Worm (Caenorhabditis elegans) whole organism, young adult: Measurements from ENCODE around the gene B0244.4.
A peak's percentile ranks its signal among the peaks of the same experiment; 100 is the strongest.

ENCODE experiments used
- B0019.2 ChIP-seq: fragments of 200-800 bp; sonication (Bioruptor generic); conservative IDR thresholded peaks from 2 replicates; pipeline ENCODE4 v1.3.6; 2022; ENCODE audit warnings: missing genetic modification reagents, missing genetic modification characterization, missing compliant biosample characterization
- B0035.1 ChIP-seq: sonication (generic microtip); optimal IDR thresholded peaks from 2 replicates; lab custom pipeline; 2016; ENCODE audit warnings: missing genetic modification characterization, mild to moderate bottlenecking, missing compliant biosample characterization, missing genotype, missing genetic modification reagents
- B0336.3 ChIP-seq: fragments of 200-800 bp; sonication (Bioruptor generic); IDR thresholded peaks from 2 replicates; pipeline ENCODE4 v1.3.6; 2022; ENCODE audit warnings: missing genetic modification characterization, missing compliant biosample characterization
- C17E4.6 ChIP-seq: fragments of 200-800 bp; sonication (Bioruptor generic); IDR thresholded peaks from 2 replicates; pipeline ENCODE4 v1.3.6; 2022; ENCODE audit warnings: missing genetic modification reagents, missing genetic modification characterization, missing compliant biosample characterization
- F22D6.2 ChIP-seq: sonication (generic microtip); optimal IDR thresholded peaks from 2 replicates; lab custom pipeline; 2016; ENCODE audit warnings: mild to moderate bottlenecking, missing genetic modification characterization, missing compliant biosample characterization
- F23B12.7 ChIP-seq: sonication (generic microtip); optimal IDR thresholded peaks from 2 replicates; lab custom pipeline; 2017; ENCODE audit warnings: missing genetic modification characterization, mild to moderate bottlenecking, missing compliant biosample characterization, antibody characterized with exemption, moderate library complexity; ENCODE audit not compliant: insufficient read depth
- F39B2.1 ChIP-seq: fragments of 200-800 bp; sonication (Bioruptor generic); IDR thresholded peaks from 2 replicates; pipeline ENCODE4 v1.3.6; 2022; ENCODE audit warnings: missing genetic modification reagents, missing genetic modification characterization, missing compliant biosample characterization
- F57A8.1 ChIP-seq: fragments of 200-800 bp; sonication (Bioruptor generic); optimal IDR thresholded peaks from 2 replicates; lab custom pipeline; 2018; ENCODE audit warnings: mild to moderate bottlenecking, missing genetic modification characterization, moderate library complexity, missing compliant biosample characterization
- K11D2.4 ChIP-seq: fragments of 200-800 bp; sonication (Bioruptor generic); IDR thresholded peaks from 2 replicates; pipeline ENCODE4 v1.3.6; 2022; ENCODE audit warnings: missing genetic modification reagents, missing genetic modification characterization, missing compliant biosample characterization
- K12H6.12 ChIP-seq: fragments of 200-800 bp; sonication (Bioruptor generic); optimal IDR thresholded peaks from 2 replicates; lab custom pipeline; 2018; ENCODE audit warnings: mild to moderate bottlenecking, missing genetic modification characterization, missing compliant biosample characterization
- T07F8.4 ChIP-seq: sonication (generic microtip); optimal IDR thresholded peaks from 2 replicates; lab custom pipeline; 2016; ENCODE audit warnings: mild to moderate bottlenecking, missing genetic modification characterization, moderate library complexity, missing compliant biosample characterization
- Y79H2A.3 ChIP-seq: fragments of 200-800 bp; sonication (Bioruptor generic); conservative IDR thresholded peaks from 2 replicates; pipeline ENCODE4 v1.3.6; 2022; ENCODE audit warnings: missing genetic modification reagents, missing genetic modification characterization, missing compliant biosample characterization
- Y95B8A.8 ChIP-seq: fragments of 200-800 bp; sonication (Bioruptor generic); IDR thresholded peaks from 2 replicates; pipeline ENCODE4 v1.3.6; 2022; ENCODE audit warnings: missing genetic modification reagents, missing genetic modification characterization, missing compliant biosample characterization
- aptf-3 ChIP-seq: fragments of 200-800 bp; sonication (Bioruptor generic); IDR thresholded peaks from 2 replicates; pipeline ENCODE4 v1.3.6; 2022; ENCODE audit warnings: missing genetic modification characterization, missing compliant biosample characterization
- athp-1 ChIP-seq: sonication (generic microtip); optimal IDR thresholded peaks from 2 replicates; lab custom pipeline; 2017; ENCODE audit warnings: mild to moderate bottlenecking, missing genetic modification characterization, missing compliant biosample characterization
- attf-3 ChIP-seq: fragments of 200-800 bp; sonication (Bioruptor generic); conservative IDR thresholded peaks from 2 replicates; pipeline ENCODE4 v1.3.6; 2022; ENCODE audit warnings: missing genetic modification reagents, missing genetic modification characterization, missing compliant biosample characterization
- attf-5 ChIP-seq: fragments of 200-800 bp; sonication (Bioruptor generic); optimal IDR thresholded peaks from 2 replicates; lab custom pipeline; 2018; ENCODE audit warnings: mild to moderate bottlenecking, missing genetic modification characterization, missing compliant biosample characterization
- bed-1 ChIP-seq: fragments of 200-800 bp; sonication (Bioruptor generic); IDR thresholded peaks from 2 replicates; pipeline ENCODE4 v1.3.6; 2022; ENCODE audit warnings: missing genetic modification reagents, missing genetic modification characterization, missing compliant biosample characterization
- ceh-100 ChIP-seq: fragments of 200-800 bp; sonication (Bioruptor generic); IDR thresholded peaks from 2 replicates; pipeline ENCODE4 v1.3.6; 2022; ENCODE audit warnings: missing genetic modification reagents, missing genetic modification characterization, missing compliant biosample characterization
- ceh-58 ChIP-seq: fragments of 200-800 bp; sonication (Bioruptor generic); IDR thresholded peaks from 2 replicates; pipeline ENCODE4 v1.3.6; 2022; ENCODE audit warnings: missing genetic modification characterization, missing compliant biosample characterization
- ceh-79 ChIP-seq: sonication (generic microtip); optimal IDR thresholded peaks from 2 replicates; lab custom pipeline; 2017; ENCODE audit warnings: mild to moderate bottlenecking, missing genetic modification characterization, missing compliant biosample characterization
- dpff-1 ChIP-seq: sonication (generic microtip); optimal IDR thresholded peaks from 2 replicates; lab custom pipeline; 2017; ENCODE audit warnings: mild to moderate bottlenecking, missing genetic modification characterization, missing compliant biosample characterization
- egrh-3 ChIP-seq: fragments of 200-800 bp; sonication (Bioruptor generic); IDR thresholded peaks from 2 replicates; pipeline ENCODE4 v1.3.6; 2022; ENCODE audit warnings: missing genetic modification reagents, missing genetic modification characterization, missing compliant biosample characterization
- hmg-1.2 ChIP-seq: fragments of 200-800 bp; sonication (Bioruptor generic); IDR thresholded peaks from 2 replicates; pipeline ENCODE4 v1.3.6; 2022; ENCODE audit warnings: missing genetic modification reagents, missing genetic modification characterization, missing compliant biosample characterization
- hsf-1 ChIP-seq: fragments of 200-800 bp; sonication (Bioruptor generic); IDR thresholded peaks from 2 replicates; pipeline ENCODE4 v1.3.6; 2022; ENCODE audit warnings: missing genetic modification reagents, missing genetic modification characterization, missing compliant biosample characterization
- lag-1 ChIP-seq: fragments of 200-800 bp; sonication (Bioruptor generic); IDR thresholded peaks from 2 replicates; pipeline ENCODE4 v1.3.6; 2022; ENCODE audit warnings: missing genetic modification reagents, missing genetic modification characterization, missing compliant biosample characterization
- let-607 ChIP-seq, 2 experiments: fragments of 200-800 bp in 1 of 2; sonication (Bioruptor generic) in 1 of 2; sonication (generic microtip) in 1 of 2; optimal IDR thresholded peaks; 2 replicates each; lab custom pipeline; 2016 to 2018; ENCODE audit warnings: mild to moderate bottlenecking in 2 of 2, missing compliant biosample characterization in 2 of 2, missing genetic modification characterization in 2 of 2, moderate library complexity in 2 of 2, missing genotype in 1 of 2
- lin-54 ChIP-seq: fragments of 200-800 bp; sonication (Bioruptor generic); optimal IDR thresholded peaks from 2 replicates; lab custom pipeline; 2018; ENCODE audit warnings: mild to moderate bottlenecking, missing genetic modification characterization, missing compliant biosample characterization
- lsy-27 ChIP-seq: sonication (generic microtip); optimal IDR thresholded peaks from 2 replicates; lab custom pipeline; 2017; ENCODE audit warnings: missing genetic modification characterization, mild to moderate bottlenecking, missing compliant biosample characterization, antibody characterized with exemption, missing genotype, borderline replicate concordance; ENCODE audit not compliant: insufficient read depth
- madf-3 ChIP-seq: fragments of 200-800 bp; sonication (Bioruptor generic); IDR thresholded peaks from 2 replicates; pipeline ENCODE4 v1.3.6; 2022; ENCODE audit warnings: missing genetic modification reagents, missing genetic modification characterization, missing compliant biosample characterization
- mcd-1 ChIP-seq: fragments of 200-800 bp; sonication (Bioruptor generic); IDR thresholded peaks from 2 replicates; pipeline ENCODE4 v1.3.6; 2022; ENCODE audit warnings: missing genetic modification reagents, missing genetic modification characterization, missing compliant biosample characterization
- mel-28 ChIP-seq: sonication (generic microtip); optimal IDR thresholded peaks from 2 replicates; lab custom pipeline; 2016; ENCODE audit warnings: borderline replicate concordance, mild to moderate bottlenecking, missing genetic modification characterization, missing compliant biosample characterization
- nfya-1 ChIP-seq: sonication (generic microtip); optimal IDR thresholded peaks from 2 replicates; lab custom pipeline; 2017; ENCODE audit warnings: antibody characterized with exemption, missing compliant biosample characterization, missing genetic modification characterization, borderline replicate concordance; ENCODE audit not compliant: insufficient read depth
- nfya-2 ChIP-seq: fragments of 200-800 bp; sonication (Bioruptor generic); IDR thresholded peaks from 2 replicates; pipeline ENCODE4 v1.3.6; 2022; ENCODE audit warnings: missing genetic modification reagents, missing genetic modification characterization, missing compliant biosample characterization
- nhr-179 ChIP-seq: sonication (generic microtip); optimal IDR thresholded peaks from 2 replicates; lab custom pipeline; 2016; ENCODE audit warnings: mild to moderate bottlenecking, missing genetic modification characterization, missing compliant biosample characterization
- nhr-27 ChIP-seq: fragments of 200-800 bp; sonication (Bioruptor generic); optimal IDR thresholded peaks from 2 replicates; lab custom pipeline; 2018; ENCODE audit warnings: mild to moderate bottlenecking, missing genetic modification characterization, moderate library complexity, missing compliant biosample characterization
- nhr-80 ChIP-seq: sonication (generic microtip); optimal IDR thresholded peaks from 2 replicates; lab custom pipeline; 2016; ENCODE audit warnings: missing genetic modification characterization, missing compliant biosample characterization
- rpc-1 ChIP-seq, 2 experiments: fragments of 150-350 bp in 1 of 2; sonication (generic microtip) in 1 of 2; optimal IDR thresholded peaks; 2 replicates each; lab custom pipeline; 2014 to 2018; ENCODE audit warnings: missing biosample characterization in 1 of 2, missing genetic modification characterization in 1 of 2, missing genetic modification reagents in 1 of 2, missing genotype in 1 of 2
- sdz-38 ChIP-seq: sonication (generic microtip); optimal IDR thresholded peaks from 2 replicates; lab custom pipeline; 2016; ENCODE audit warnings: missing genotype, missing genetic modification characterization, missing compliant biosample characterization
- sea-2 ChIP-seq: fragments of 200-800 bp; sonication (Bioruptor generic); IDR thresholded peaks from 2 replicates; pipeline ENCODE4 v1.3.6; 2022; ENCODE audit warnings: missing genetic modification characterization, missing compliant biosample characterization
- snpc-3.4 ChIP-seq: sonication (generic microtip); optimal IDR thresholded peaks from 2 replicates; lab custom pipeline; 2017; ENCODE audit warnings: missing genetic modification characterization, mild to moderate bottlenecking, missing compliant biosample characterization, antibody characterized with exemption, moderate library complexity, missing genotype, missing genetic modification reagents
- somi-1 ChIP-seq: fragments of 200-800 bp; sonication (Bioruptor generic); optimal IDR thresholded peaks from 2 replicates; lab custom pipeline; 2018; ENCODE audit warnings: mild to moderate bottlenecking, missing genetic modification characterization, missing compliant biosample characterization
- tlf-1 ChIP-seq: fragments of 200-800 bp; sonication (Bioruptor generic); optimal IDR thresholded peaks from 2 replicates; lab custom pipeline; 2018; ENCODE audit warnings: mild to moderate bottlenecking, missing genetic modification characterization, missing compliant biosample characterization
- ztf-18 ChIP-seq: sonication (generic microtip); optimal IDR thresholded peaks from 2 replicates; lab custom pipeline; 2016; ENCODE audit warnings: missing genotype, mild to moderate bottlenecking, missing genetic modification characterization, missing compliant biosample characterization
- ztf-25 ChIP-seq: fragments of 200-800 bp; sonication (Bioruptor generic); IDR thresholded peaks from 2 replicates; pipeline ENCODE4 v1.3.6; 2022; ENCODE audit warnings: missing genetic modification reagents, missing genetic modification characterization, missing compliant biosample characterization
- ztf-28 ChIP-seq: fragments of 200-800 bp; sonication (Bioruptor generic); IDR thresholded peaks from 2 replicates; pipeline ENCODE4 v1.3.6; 2022; ENCODE audit warnings: missing genetic modification reagents, missing genetic modification characterization, missing compliant biosample characterization
- ztf-3 ChIP-seq: fragments of 200-800 bp; sonication (Bioruptor generic); optimal IDR thresholded peaks from 2 replicates; lab custom pipeline; 2018; ENCODE audit warnings: mild to moderate bottlenecking, missing genetic modification characterization, missing compliant biosample characterization
- ztf-6 ChIP-seq: fragments of 200-800 bp; sonication (Bioruptor generic); IDR thresholded peaks from 2 replicates; pipeline ENCODE4 v1.3.6; 2022; ENCODE audit warnings: missing genetic modification reagents, missing genetic modification characterization, missing compliant biosample characterization

The B0244.4 gene

ce11 chrIII:5761886-5762285, 14.6 kb downstream of the B0244.4 start (continued):
- TF ChIP-seq tlf-1 (GFP tag; lab: Kevin White, UChicago) (no peak), lsy-27 (tag; lab: Kevin White, UChicago) (no peak), C17E4.6 (GFP tag; lab: Robert Waterston, UW) (no peak), K11D2.4 (GFP tag; lab: Robert Waterston, UW) (no peak), nhr-27 (tag; lab: Kevin White, UChicago) (no peak), sdz-38 (tag; lab: Kevin White, UChicago) (no peak), mcd-1 (0 out of 2 replicates have a peak, but pooled peaks have one; percentile 22), sea-2 (GFP tag; lab: Robert Waterston, UW) (no peak), madf-3 (GFP tag; lab: Robert Waterston, UW) (no peak), nhr-179 (tag; lab: Kevin White, UChicago) (no peak), ceh-100 (no peak), B0035.1 (tag; lab: Kevin White, UChicago) (no peak), nfya-2 (GFP tag; lab: Robert Waterston, UW) (no peak), attf-3 (GFP tag; lab: Robert Waterston, UW) (0 out of 2 replicates have a peak, but pooled peaks have one; percentile 24), rpc-1 (optimal IDR thresholded peaks at IDR 0.05; lab: Kevin White, UChicago) (peak; percentile 77), rpc-1 (tag; optimal IDR thresholded peaks at IDR 0.05; lab: Kevin White, UChicago) (peak; percentile 87), attf-5 (GFP tag; lab: Kevin White, UChicago) (peak; percentile 9), ceh-79 (tag; lab: Kevin White, UChicago) (no peak), hmg-1.2 (peak; percentile 72), egrh-3 (peak; percentile 36; the same call in 1 of the 2 replicates), dpff-1 (tag; lab: Kevin White, UChicago) (no peak), B0336.3 (GFP tag; lab: Robert Waterston, UW) (0 out of 2 replicates have a peak, but pooled peaks have one; percentile 49), F23B12.7 (tag; lab: Kevin White, UChicago) (peak; percentile 80), Y79H2A.3 (no peak), aptf-3 (GFP tag; lab: Robert Waterston, UW) (0 out of 2 replicates have a peak, but pooled peaks have one; percentile 14), ztf-3 (GFP tag; lab: Kevin White, UChicago) (no peak), mel-28 (no peak), F57A8.1 (GFP tag; lab: Kevin White, UChicago) (no peak), ztf-6 (GFP tag; lab: Robert Waterston, UW) (no peak), athp-1 (tag; lab: Kevin White, UChicago) (peak; percentile 39), somi-1 (GFP tag; lab: Kevin White, UChicago) (no peak), ztf-18 (tag; lab: Kevin White, UChicago) (peak; percentile 70), lag-1 (GFP tag; lab: Robert Waterston, UW) (no peak), T07F8.4 (peak; percentile 51), F39B2.1 (GFP tag; lab: Robert Waterston, UW) (no peak), nfya-1 (no peak), Y95B8A.8 (GFP tag; lab: Robert Waterston, UW) (0 out of 2 replicates have a peak, but pooled peaks have one; percentile 21), snpc-3.4 (tag; lab: Kevin White, UChicago) (peak; percentile 64), F22D6.2 (tag; lab: Kevin White, UChicago) (no peak), ztf-25 (GFP tag; lab: Robert Waterston, UW) (peak; percentile 85; the same call in 1 of the 2 replicates), ztf-28 (GFP tag; lab: Robert Waterston, UW) (no peak), ceh-58 (no peak), let-607 (tag; optimal IDR thresholded peaks at IDR 0.05; lab: Kevin White, UChicago) (peak in 1 of 2 experiments; percentile 43), lin-54 (peak; percentile 50), nhr-80 (tag; lab: Kevin White, UChicago) (peak; percentile 17), hsf-1 (GFP tag; lab: Robert Waterston, UW) (no peak), bed-1 (GFP tag; lab: Robert Waterston, UW) (no peak), B0019.2 (no peak), K12H6.12 (tag; lab: Kevin White, UChicago) (no peak)
